Worm (Caenorhabditis elegans) whole organism, L3 larva: ENCODE measurements around the gene Y24D9A.6.

Source experiments
- R02D3.7 ChIP-seq: fragments of 150-350 bp; optimal IDR thresholded peaks from 2 replicates; lab custom pipeline; 2014; ENCODE audit warnings: missing biosample characterization, missing genetic modification characterization
- ZK546.5 ChIP-seq: sonication (generic microtip); optimal IDR thresholded peaks from 2 replicates; lab custom pipeline; 2017; ENCODE audit warnings: missing biosample characterization, missing genetic modification characterization
- ama-1 ChIP-seq: fragments of 150-350 bp; optimal IDR thresholded peaks from 2 replicates; lab custom pipeline; 2018
- ceh-16 ChIP-seq: sonication (generic microtip); optimal IDR thresholded peaks from 2 replicates; lab custom pipeline; 2017; ENCODE audit warnings: missing biosample characterization, missing genetic modification characterization
- egl-27 ChIP-seq: sonication (generic microtip); optimal IDR thresholded peaks from 4 replicates; lab custom pipeline; 2017; ENCODE audit warnings: missing biosample characterization, missing genetic modification reagents, missing genetic modification characterization
- egl-5 ChIP-seq: fragments of 150-350 bp; optimal IDR thresholded peaks from 2 replicates; lab custom pipeline; 2017; ENCODE audit warnings: missing biosample characterization, missing genetic modification reagents, missing genetic modification characterization, inconsistent platforms
- elt-1 ChIP-seq: fragments of 150-350 bp; optimal IDR thresholded peaks from 2 replicates; lab custom pipeline; 2014; ENCODE audit warnings: missing biosample characterization, missing genetic modification characterization
- elt-3 ChIP-seq, 3 experiments: fragments of 150-350 bp in 1 of 3; sonication (generic microtip) in 2 of 3; optimal IDR thresholded peaks; 2 replicates in 2 of 3; 4 replicates in 1 of 3; lab custom pipeline; 2014 to 2017; ENCODE audit warnings: missing biosample characterization in 3 of 3, missing genetic modification characterization in 3 of 3
- eor-1 ChIP-seq, 2 experiments: fragments of 150-350 bp; optimal IDR thresholded peaks; 2 replicates each; lab custom pipeline; 2014 to 2018; ENCODE audit warnings: missing biosample characterization in 2 of 2, missing genetic modification characterization in 2 of 2
- fkh-10 ChIP-seq: sonication (generic microtip); optimal IDR thresholded peaks from 2 replicates; lab custom pipeline; 2017; ENCODE audit warnings: missing biosample characterization, missing genetic modification reagents, missing genetic modification characterization
- fkh-2 ChIP-seq: fragments of 150-350 bp; optimal IDR thresholded peaks from 2 replicates; lab custom pipeline; 2014; ENCODE audit warnings: missing biosample characterization, missing genetic modification reagents, missing genetic modification characterization
- fos-1 ChIP-seq: fragments of 150-350 bp; optimal IDR thresholded peaks from 2 replicates; lab custom pipeline; 2014; ENCODE audit warnings: missing biosample characterization, missing genetic modification characterization
- jun-1 ChIP-seq: fragments of 150-350 bp; optimal IDR thresholded peaks from 2 replicates; lab custom pipeline; 2014; ENCODE audit warnings: missing biosample characterization, missing genetic modification reagents, missing genetic modification characterization
- lin-39 ChIP-seq: fragments of 150-350 bp; optimal IDR thresholded peaks from 2 replicates; lab custom pipeline; 2018; ENCODE audit warnings: missing biosample characterization, missing genetic modification reagents, missing genetic modification characterization
- lsy-12 ChIP-seq: sonication (generic microtip); optimal IDR thresholded peaks from 2 replicates; lab custom pipeline; 2016; ENCODE audit warnings: mild to moderate bottlenecking, missing genetic modification characterization, missing compliant biosample characterization
- mdl-1 ChIP-seq: fragments of 150-350 bp; optimal IDR thresholded peaks from 2 replicates; lab custom pipeline; 2014; ENCODE audit warnings: missing biosample characterization, missing genetic modification characterization
- mml-1 ChIP-seq: fragments of 150-350 bp; sonication (generic microtip); optimal IDR thresholded peaks from 3 replicates; lab custom pipeline; 2014; ENCODE audit warnings: missing biosample characterization, missing genetic modification characterization
- nfya-1 ChIP-seq: sonication (generic microtip); optimal IDR thresholded peaks from 2 replicates; lab custom pipeline; 2017; ENCODE audit warnings: missing genetic modification characterization, mild to moderate bottlenecking, missing compliant biosample characterization, antibody characterized with exemption, moderate library complexity; ENCODE audit not compliant: insufficient read depth
- nhr-12 ChIP-seq: fragments of 150-350 bp; optimal IDR thresholded peaks from 2 replicates; lab custom pipeline; 2014; ENCODE audit warnings: missing biosample characterization, missing genetic modification characterization
- nhr-23 ChIP-seq: fragments of 150-350 bp; optimal IDR thresholded peaks from 2 replicates; lab custom pipeline; 2014; ENCODE audit warnings: missing biosample characterization, missing genetic modification reagents, missing genetic modification characterization
- nhr-237 ChIP-seq: fragments of 150-350 bp; optimal IDR thresholded peaks from 2 replicates; lab custom pipeline; 2014; ENCODE audit warnings: missing biosample characterization, missing genetic modification characterization
- nhr-25 ChIP-seq: sonication (generic microtip); optimal IDR thresholded peaks from 2 replicates; lab custom pipeline; 2017; ENCODE audit warnings: missing biosample characterization, missing genetic modification characterization
- nhr-28 ChIP-seq: fragments of 150-350 bp; optimal IDR thresholded peaks from 2 replicates; lab custom pipeline; 2014; ENCODE audit warnings: missing biosample characterization, missing genetic modification characterization
- nhr-43 ChIP-seq: sonication (generic microtip); optimal IDR thresholded peaks from 2 replicates; lab custom pipeline; 2016; ENCODE audit warnings: mild to moderate bottlenecking, missing genetic modification characterization, missing compliant biosample characterization; ENCODE audit not compliant: poor library complexity, severe bottlenecking
- nhr-67 ChIP-seq: fragments of 150-350 bp; optimal IDR thresholded peaks from 2 replicates; lab custom pipeline; 2014; ENCODE audit warnings: missing biosample characterization, missing genetic modification characterization
- nhr-76 ChIP-seq: fragments of 150-350 bp; sonication (generic microtip); optimal IDR thresholded peaks from 5 replicates; lab custom pipeline; 2014; ENCODE audit warnings: missing biosample characterization, missing genetic modification characterization
- nhr-77 ChIP-seq: fragments of 150-350 bp; optimal IDR thresholded peaks from 2 replicates; lab custom pipeline; 2014; ENCODE audit warnings: missing biosample characterization, missing genetic modification characterization
- pha-4 ChIP-seq: fragments of 150-350 bp; optimal IDR thresholded peaks from 2 replicates; lab custom pipeline; 2014; ENCODE audit warnings: missing biosample characterization, missing genetic modification reagents, missing genetic modification characterization
- skn-1 ChIP-seq: fragments of 150-350 bp; optimal IDR thresholded peaks from 2 replicates; lab custom pipeline; 2014; ENCODE audit warnings: missing biosample characterization, missing genetic modification characterization
- snpc-4 ChIP-seq: fragments of 150-350 bp; optimal IDR thresholded peaks from 2 replicates; lab custom pipeline; 2014; ENCODE audit warnings: missing biosample characterization, missing genetic modification characterization
- tbx-2 ChIP-seq: sonication (generic microtip); optimal IDR thresholded peaks from 2 replicates; lab custom pipeline; 2016; ENCODE audit warnings: mild to moderate bottlenecking, missing genetic modification characterization, missing compliant biosample characterization
- unc-39 ChIP-seq: sonication (generic microtip); optimal IDR thresholded peaks from 4 replicates; lab custom pipeline; 2017; ENCODE audit warnings: missing biosample characterization, missing genetic modification characterization
- ztf-11 ChIP-seq: fragments of 150-350 bp; optimal IDR thresholded peaks from 2 replicates; lab custom pipeline; 2014; ENCODE audit warnings: missing biosample characterization, missing genetic modification characterization

Gene Y24D9A.6

ce11 chrIV:4445711-4446290, 45.6 kb upstream of the Y24D9A.6 start, which contains the start of the genes wapl-1 and htz-1 (continued):
- TF ChIP-seq nhr-43 (tag; lab: Kevin White, UChicago) = peak; percentile 88
- TF ChIP-seq snpc-4 (tag; lab: Kevin White, UChicago) = peak; percentile 88
- TF ChIP-seq nhr-237 (tag; lab: Kevin White, UChicago) = no peak
- no peak for TF ChIP-seq nhr-67 (tag; lab: Kevin White, UChicago)
- peak; percentile 98 for TF ChIP-seq nhr-25
- no peak for TF ChIP-seq nhr-28 (tag; lab: Kevin White, UChicago)
- TF ChIP-seq nhr-76 (tag; lab: Kevin White, UChicago) = no peak
- TF ChIP-seq mml-1 = no peak
- TF ChIP-seq ztf-11 (tag; lab: Kevin White, UChicago) = no peak
- peak; percentile 98 for TF ChIP-seq nhr-23 (tag; lab: Kevin White, UChicago)
- no peak for TF ChIP-seq ceh-16 (tag; lab: Kevin White, UChicago)
- peak; percentile 24 for TF ChIP-seq egl-5
- TF ChIP-seq skn-1 (tag; lab: Kevin White, UChicago) = peak; percentile 55
- peak; percentile 84 for TF ChIP-seq fkh-10
- no peak for TF ChIP-seq nhr-12
- TF ChIP-seq jun-1 = peak; percentile 92
- TF ChIP-seq ama-1 (lab: Kevin White, UChicago) = peak; percentile 79
- peak; percentile 85 for TF ChIP-seq tbx-2 (tag; lab: Kevin White, UChicago)

- TF ChIP-seq lsy-12 (tag; lab: Kevin White, UChicago) (no peak), nhr-237 (tag; lab: Kevin White, UChicago) (no peak), egl-5 (no peak), fos-1 (tag; lab: Kevin White, UChicago) (no peak), tbx-2 (tag; lab: Kevin White, UChicago) (no peak), nfya-1 (tag; lab: Kevin White, UChicago) (no peak)
Observed at ce11 chrIV:4441077-4441476, 40.9 kb upstream of the Y24D9A.6 start, which contains the start of gene fbxb-75. Gene fbxb-75, minus strand, starts transcription at chrIV:4441177.

ce11 chrIV:4439190-4439589, 39.0 kb upstream of the Y24D9A.6 start, which contains the start of gene fbxb-74:
Gene fbxb-74, minus strand, starts transcription at chrIV:4439290.
- TF ChIP-seq nhr-67 (tag; lab: Kevin White, UChicago) (no peak), nhr-43 (tag; lab: Kevin White, UChicago) (no peak), R02D3.7 (tag; lab: Kevin White, UChicago) (no peak), nhr-25 (no peak), lin-39 (tag; lab: Kevin White, UChicago) (no peak), mdl-1 (no peak), skn-1 (tag; lab: Kevin White, UChicago) (no peak)

- TF ChIP-seq nhr-76 (tag; lab: Kevin White, UChicago) = no peak
- no peak for TF ChIP-seq egl-27
- TF ChIP-seq eor-1 (tag; optimal IDR thresholded peaks at IDR 0.05; lab: Kevin White, UChicago) = no peak
- TF ChIP-seq nhr-77 = no peak
- peak; percentile 81 for TF ChIP-seq elt-1 (tag; lab: Kevin White, UChicago)
- no peak for TF ChIP-seq lsy-12 (tag; lab: Kevin White, UChicago)
- no peak for TF ChIP-seq fkh-2 (tag; lab: Kevin White, UChicago)
- no peak for TF ChIP-seq unc-39 (tag; lab: Kevin White, UChicago)
- no peak for TF ChIP-seq elt-3 (tag; optimal IDR thresholded peaks at IDR 0.05; lab: Kevin White, UChicago)
- no peak for TF ChIP-seq ZK546.5 (tag; lab: Kevin White, UChicago)
- TF ChIP-seq pha-4 (tag; lab: Kevin White, UChicago) = no peak
- no peak for TF ChIP-seq snpc-4 (tag; lab: Kevin White, UChicago)
- TF ChIP-seq nhr-23 (tag; lab: Kevin White, UChicago) = peak; percentile 20
- TF ChIP-seq ztf-11 (tag; lab: Kevin White, UChicago) = no peak
Observed at ce11 chrIV:4437825-4438224, 37.6 kb upstream of the Y24D9A.6 start.
